Fruit fly (Drosophila melanogaster) whole organism, adult: ENCODE results near the gene Gnf1.

Experiments
- CG11617 ChIP-seq: fragments of 200-800 bp; sonication (Bioruptor generic); optimal IDR thresholded peaks from 2 replicates; lab custom pipeline; 2017; ENCODE audit warnings: mild to moderate bottlenecking, missing biosample characterization, missing genetic modification reagents, missing genetic modification characterization
- CG12768 ChIP-seq: fragments of 200-800 bp; sonication (Bioruptor generic); optimal IDR thresholded peaks from 2 replicates; lab custom pipeline; 2017; ENCODE audit warnings: missing biosample characterization, missing genetic modification characterization, mild to moderate bottlenecking, moderate library complexity, missing genetic modification reagents
- CG14711 ChIP-seq: fragments of 200-800 bp; sonication (Bioruptor generic); optimal IDR thresholded peaks from 2 replicates; lab custom pipeline; 2018; ENCODE audit warnings: missing biosample characterization, mild to moderate bottlenecking, missing genetic modification characterization, moderate library complexity
- CG1620 ChIP-seq: fragments of 200-800 bp; sonication (Bioruptor generic); optimal IDR thresholded peaks from 2 replicates; lab custom pipeline; 2016; ENCODE audit warnings: missing biosample characterization, missing genetic modification characterization
- CG33017 ChIP-seq: fragments of 200-800 bp; sonication (Bioruptor generic); optimal IDR thresholded peaks from 2 replicates; lab custom pipeline; 2018; ENCODE audit warnings: missing biosample characterization, mild to moderate bottlenecking, missing genetic modification characterization, moderate library complexity
- CG5204 ChIP-seq: fragments of 200-800 bp; sonication (Bioruptor generic); optimal IDR thresholded peaks from 2 replicates; lab custom pipeline; 2016; ENCODE audit warnings: missing biosample characterization, missing genetic modification characterization
- CG7045 ChIP-seq: fragments of 200-800 bp; sonication (Bioruptor generic); optimal IDR thresholded peaks from 2 replicates; lab custom pipeline; 2017; ENCODE audit warnings: missing biosample characterization, mild to moderate bottlenecking, missing genetic modification characterization
- CG7101 ChIP-seq: fragments of 200-800 bp; sonication (Bioruptor generic); optimal IDR thresholded peaks from 2 replicates; lab custom pipeline; 2018; ENCODE audit warnings: missing biosample characterization, mild to moderate bottlenecking, missing genetic modification characterization, moderate library complexity
- Clk ChIP-seq: fragments of 200-800 bp; sonication (Bioruptor generic); optimal IDR thresholded peaks from 2 replicates; lab custom pipeline; 2017; ENCODE audit warnings: missing biosample characterization, missing genetic modification characterization
- Crg-1 ChIP-seq: fragments of 200-800 bp; sonication (Bioruptor generic); optimal IDR thresholded peaks from 2 replicates; lab custom pipeline; 2016; ENCODE audit warnings: missing biosample characterization, missing genetic modification characterization
- Hr96 ChIP-seq: fragments of 200-800 bp; sonication (Bioruptor generic); optimal IDR thresholded peaks from 2 replicates; lab custom pipeline; 2016; ENCODE audit warnings: missing biosample characterization, missing genetic modification characterization
- Mnt ChIP-seq: fragments of 200-800 bp; sonication (Bioruptor generic); optimal IDR thresholded peaks from 2 replicates; lab custom pipeline; 2016; ENCODE audit warnings: missing biosample characterization, mild to moderate bottlenecking, missing genetic modification characterization
- bab1 ChIP-seq: fragments of 200-800 bp; sonication (Bioruptor generic); optimal IDR thresholded peaks from 3 replicates; lab custom pipeline; 2019; ENCODE audit warnings: missing biosample characterization, mild to moderate bottlenecking, missing genetic modification characterization, moderate library complexity
- cic ChIP-seq: fragments of 200-800 bp; sonication (Bioruptor generic); optimal IDR thresholded peaks from 2 replicates; lab custom pipeline; 2017; ENCODE audit warnings: missing biosample characterization, mild to moderate bottlenecking, missing genetic modification characterization, moderate library complexity
- cnc ChIP-seq, 2 experiments: fragments of >200 bp; optimal IDR thresholded peaks; 2 replicates each; lab custom pipeline; 2017
- kay ChIP-seq: fragments of 200-800 bp; sonication (Bioruptor generic); peaks from one replicate; lab custom pipeline; 2016; ENCODE audit warnings: missing biosample characterization, missing genetic modification characterization, borderline replicate concordance
- ovo ChIP-seq: fragments of 200-800 bp; sonication (Bioruptor generic); optimal IDR thresholded peaks from 2 replicates; lab custom pipeline; 2016; ENCODE audit warnings: missing biosample characterization, missing genetic modification characterization
- pad ChIP-seq: fragments of 200-800 bp; sonication (Bioruptor generic); optimal IDR thresholded peaks from 3 replicates; lab custom pipeline; 2017; ENCODE audit warnings: missing biosample characterization, missing genetic modification characterization, mild to moderate bottlenecking, moderate library complexity, missing genetic modification reagents
- tj ChIP-seq: fragments of 200-800 bp; sonication (Bioruptor generic); optimal IDR thresholded peaks from 3 replicates; lab custom pipeline; 2017; ENCODE audit warnings: missing biosample characterization, mild to moderate bottlenecking, missing genetic modification characterization, moderate library complexity
- toe ChIP-seq: fragments of 200-800 bp; sonication (Bioruptor generic); optimal IDR thresholded peaks from 2 replicates; lab custom pipeline; 2016; ENCODE audit warnings: missing biosample characterization, missing genetic modification characterization

The Gnf1 gene

DNA sequence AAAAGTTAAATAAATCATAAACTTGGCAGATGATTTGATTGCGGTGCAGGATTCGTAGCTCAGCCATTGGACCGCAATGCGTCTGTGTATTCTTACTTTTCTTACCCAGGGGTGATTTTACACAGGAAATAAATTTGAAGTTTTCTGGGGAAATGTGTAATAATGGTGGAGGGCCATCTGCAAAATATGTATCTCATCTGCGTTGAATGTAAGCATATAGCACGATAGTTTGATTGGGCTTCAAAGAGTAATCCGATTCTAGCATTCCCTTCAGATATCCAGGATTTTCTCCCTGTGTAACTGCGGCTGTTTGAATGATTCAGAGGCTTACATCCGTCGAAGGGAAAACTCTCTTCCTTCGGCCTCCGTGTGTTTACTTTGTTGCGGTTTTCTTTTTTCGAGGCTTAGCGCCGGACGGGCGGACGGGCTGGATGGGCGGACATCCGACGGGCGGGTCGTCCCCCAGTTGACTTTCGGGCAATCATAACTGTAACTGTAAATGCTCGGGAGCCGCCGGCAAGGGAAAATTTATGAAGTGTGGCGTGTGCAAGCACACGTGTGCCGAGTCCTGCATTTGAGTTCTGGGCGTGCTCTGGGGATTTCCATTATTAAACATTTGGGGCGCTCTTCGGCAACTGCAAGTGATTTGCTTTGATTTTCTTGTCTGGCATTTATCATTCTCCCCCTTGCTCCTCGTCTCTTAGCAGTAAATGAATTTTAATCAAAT lies 20.2 kb upstream of the Gnf1 start:
- TF ChIP-seq Mnt (GFP tag; lab: Kevin White, UChicago) (no peak), pad (GFP tag; lab: Kevin White, UChicago) (no peak), CG7101 (no peak), CG11617 (GFP tag; lab: Kevin White, UChicago) (no peak), CG12768 (no peak), Hr96 (GFP tag; lab: Kevin White, UChicago) (no peak), toe (no peak), CG1620 (GFP tag; lab: Kevin White, UChicago) (no peak), CG7045 (GFP tag; lab: Kevin White, UChicago) (no peak), ovo (GFP tag; lab: Kevin White, UChicago) (no peak)

DNA sequence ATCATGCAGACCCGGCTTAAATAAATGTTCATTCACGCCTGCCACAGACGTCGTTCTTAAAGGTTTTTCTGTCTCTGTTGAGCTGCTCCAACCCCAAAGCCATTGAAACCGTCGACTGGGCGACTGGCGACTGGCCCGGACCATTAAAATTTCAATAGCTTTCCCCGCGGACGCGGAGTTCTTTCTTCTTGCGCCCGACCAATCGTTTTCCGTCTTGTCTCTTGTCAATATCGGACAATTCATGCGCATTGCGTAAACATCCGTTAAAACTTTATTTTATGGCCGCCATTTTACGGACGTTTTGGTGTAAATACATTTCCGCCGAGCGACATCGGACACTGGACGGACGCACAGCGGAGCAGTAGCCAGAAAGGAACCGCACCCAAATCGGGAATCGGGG lies 10.9 kb upstream of the Gnf1 start:
- TF ChIP-seq Hr96 (GFP tag; lab: Kevin White, UChicago) = no peak
- no peak for TF ChIP-seq CG7045 (GFP tag; lab: Kevin White, UChicago)
- no peak for TF ChIP-seq bab1 (GFP tag; lab: Kevin White, UChicago)
- no peak for TF ChIP-seq Mnt (GFP tag; lab: Kevin White, UChicago)
- no peak for TF ChIP-seq toe
- no peak for TF ChIP-seq CG1620 (GFP tag; lab: Kevin White, UChicago)
- TF ChIP-seq kay = no peak
- TF ChIP-seq CG7101 = no peak
- no peak for TF ChIP-seq cnc (optimal IDR thresholded peaks at IDR 0.05; lab: Kevin White, UChicago)
- no peak for TF ChIP-seq CG5204 (GFP tag; lab: Kevin White, UChicago)

dm6 chr3R:4896946-4897345 lies 9.5 kb upstream of the Gnf1 start:
- no peak for TF ChIP-seq Hr96 (GFP tag; lab: Kevin White, UChicago)
- TF ChIP-seq CG14711 (tag; lab: Kevin White, UChicago) = no peak

DNA sequence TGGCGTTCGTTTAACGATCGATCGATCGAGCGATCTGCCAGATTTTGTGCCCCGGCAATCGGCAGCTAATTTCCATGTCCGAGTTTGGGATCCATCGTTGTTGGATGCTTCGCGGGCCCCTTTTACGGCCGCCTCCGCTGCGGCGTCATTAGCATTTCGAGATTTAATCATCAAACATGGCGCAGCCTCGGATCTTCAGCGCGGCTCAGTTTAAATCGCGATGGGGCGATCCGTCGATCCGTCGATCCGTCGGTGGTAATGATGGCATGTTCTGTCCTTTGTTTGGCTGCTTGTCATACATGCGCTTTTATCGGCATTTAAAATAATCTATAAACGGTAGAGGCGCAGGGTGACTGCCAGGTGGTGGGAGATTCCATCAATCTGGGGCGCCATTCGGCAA lies 6.0 kb upstream of the Gnf1 start:
- no peak for TF ChIP-seq CG33017 (tag; lab: Kevin White, UChicago)
- TF ChIP-seq Clk (GFP tag; lab: Kevin White, UChicago) = no peak
- TF ChIP-seq Mnt (GFP tag; lab: Kevin White, UChicago) = no peak
- TF ChIP-seq tj = no peak

dm6 chr3R:4901189-4901588 lies 5.2 kb upstream of the Gnf1 start:
- no peak for TF ChIP-seq CG7045 (GFP tag; lab: Kevin White, UChicago)
- TF ChIP-seq cnc (optimal IDR thresholded peaks at IDR 0.05; lab: Kevin White, UChicago) = no peak
- no peak for TF ChIP-seq CG7101
- no peak for TF ChIP-seq pad (GFP tag; lab: Kevin White, UChicago)
- TF ChIP-seq CG11617 (GFP tag; lab: Kevin White, UChicago) = no peak
- no peak for TF ChIP-seq kay
- TF ChIP-seq Crg-1 = no peak
- no peak for TF ChIP-seq bab1 (GFP tag; lab: Kevin White, UChicago)
- TF ChIP-seq cic (GFP tag; lab: Kevin White, UChicago) = no peak
- TF ChIP-seq Mnt (GFP tag; lab: Kevin White, UChicago) = no peak

- TF ChIP-seq CG33017 (tag; lab: Kevin White, UChicago) = no peak
- TF ChIP-seq CG5204 (GFP tag; lab: Kevin White, UChicago) = no peak
- no peak for TF ChIP-seq kay
- TF ChIP-seq bab1 (GFP tag; lab: Kevin White, UChicago) = no peak
- TF ChIP-seq Hr96 (GFP tag; lab: Kevin White, UChicago) = no peak
- TF ChIP-seq CG1620 (GFP tag; lab: Kevin White, UChicago) = no peak
- TF ChIP-seq toe = no peak
- no peak for TF ChIP-seq CG7101
- TF ChIP-seq Mnt (GFP tag; lab: Kevin White, UChicago) = no peak
- TF ChIP-seq CG11617 (GFP tag; lab: Kevin White, UChicago) = no peak
- TF ChIP-seq pad (GFP tag; lab: Kevin White, UChicago) = no peak
- TF ChIP-seq cnc (optimal IDR thresholded peaks at IDR 0.05; lab: Kevin White, UChicago) = no peak
- TF ChIP-seq CG12768 = no peak
Measured at dm6 chr3R:4901782-4902181, 4.6 kb upstream of the Gnf1 start.

DNA sequence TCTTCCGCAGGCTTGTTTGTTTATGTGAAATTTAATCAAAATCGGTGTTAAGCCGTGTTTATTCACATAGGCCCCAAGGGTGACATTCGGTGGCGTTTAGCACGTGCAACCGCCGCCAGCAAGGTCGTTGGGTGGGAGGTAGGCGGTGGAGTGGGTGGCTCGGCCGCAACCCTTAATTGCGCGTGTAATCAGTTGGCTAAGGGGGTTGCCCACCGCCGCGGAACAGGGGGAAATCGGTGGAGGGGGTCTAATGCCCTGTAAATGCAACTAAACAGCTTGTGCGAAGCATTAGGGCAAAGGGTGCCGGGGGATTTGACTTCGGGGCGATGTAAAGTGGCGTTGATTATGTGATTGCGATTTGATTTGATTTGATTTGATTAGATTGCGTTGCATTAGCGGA lies 2.9 kb upstream of the Gnf1 start:
- TF ChIP-seq CG14711 (tag; lab: Kevin White, UChicago) = no peak
- no peak for TF ChIP-seq Mnt (GFP tag; lab: Kevin White, UChicago)
- TF ChIP-seq CG7101 = no peak
- TF ChIP-seq CG5204 (GFP tag; lab: Kevin White, UChicago) = no peak
- TF ChIP-seq toe = no peak
- no peak for TF ChIP-seq Crg-1
- TF ChIP-seq CG11617 (GFP tag; lab: Kevin White, UChicago) = no peak
- no peak for TF ChIP-seq cic (GFP tag; lab: Kevin White, UChicago)
- no peak for TF ChIP-seq tj
- no peak for TF ChIP-seq Clk (GFP tag; lab: Kevin White, UChicago)
- TF ChIP-seq pad (GFP tag; lab: Kevin White, UChicago) = no peak
- TF ChIP-seq cnc (optimal IDR thresholded peaks at IDR 0.05; lab: Kevin White, UChicago) = no peak
- TF ChIP-seq bab1 (GFP tag; lab: Kevin White, UChicago) = no peak
- no peak for TF ChIP-seq ovo (GFP tag; lab: Kevin White, UChicago)
- no peak for TF ChIP-seq Hr96 (GFP tag; lab: Kevin White, UChicago)
- no peak for TF ChIP-seq CG12768
- TF ChIP-seq CG33017 (tag; lab: Kevin White, UChicago) = no peak
- no peak for TF ChIP-seq CG1620 (GFP tag; lab: Kevin White, UChicago)
